Worm (Caenorhabditis elegans): ENCODE results near the gene vps-29.

ce11 chrIII:10085574-10085973 is 27.3 kb downstream of the vps-29 start:
- TF ChIP-seq unc-62 (GFP tag; optimal IDR thresholded peaks at IDR 0.05), result no peak
- no peak for TF ChIP-seq snpc-4 (tag; optimal IDR thresholded peaks at IDR 0.05)
- no peak for TF ChIP-seq sptf-1 (tag; optimal IDR thresholded peaks at IDR 0.05)
